Fruit fly (Drosophila melanogaster) whole organism, prepupa: ENCODE measurements around the gene Smr.

ENCODE experiments used
- CG10631 ChIP-seq: fragments of 200-800 bp; sonication (Bioruptor generic); optimal IDR thresholded peaks from 2 replicates; lab custom pipeline; 2016; ENCODE audit warnings: missing biosample characterization, missing genetic modification characterization
- CG10669 ChIP-seq: fragments of 200-800 bp; sonication (Bioruptor generic); optimal IDR thresholded peaks from 3 replicates; lab custom pipeline; 2018; ENCODE audit warnings: missing biosample characterization, mild to moderate bottlenecking, missing genetic modification characterization, moderate library complexity
- CG11294 ChIP-seq: fragments of 200-800 bp; sonication (Bioruptor generic); IDR thresholded peaks from 2 replicates; pipeline ENCODE4 v1.3.6; 2022; ENCODE audit warnings: missing biosample characterization, missing genetic modification characterization
- CG11762 ChIP-seq: fragments of 200-800 bp; sonication (Bioruptor generic); optimal IDR thresholded peaks from 3 replicates; lab custom pipeline; 2016; ENCODE audit warnings: missing biosample characterization, missing genetic modification characterization; ENCODE audit not compliant: insufficient read depth
- CG11902 ChIP-seq: fragments of 200-800 bp; sonication (Bioruptor generic); optimal IDR thresholded peaks from 3 replicates; lab custom pipeline; 2016; ENCODE audit warnings: missing biosample characterization, missing genetic modification characterization
- CG15336 ChIP-seq: fragments of 200-800 bp; sonication (Bioruptor generic); IDR thresholded peaks from 2 replicates; pipeline ENCODE4 v1.3.6; 2022; ENCODE audit warnings: missing biosample characterization, missing genetic modification characterization
- CG16779 ChIP-seq: fragments of 200-800 bp; sonication (Bioruptor generic); optimal IDR thresholded peaks from 3 replicates; lab custom pipeline; 2017; ENCODE audit warnings: missing biosample characterization, mild to moderate bottlenecking, missing genetic modification characterization
- CG31627 ChIP-seq: fragments of 200-800 bp; sonication (Bioruptor generic); optimal IDR thresholded peaks from 3 replicates; lab custom pipeline; 2016; ENCODE audit warnings: missing biosample characterization, missing genetic modification characterization
- CG6163 ChIP-seq: fragments of 200-800 bp; sonication (Bioruptor generic); IDR thresholded peaks from 3 replicates; pipeline ENCODE4 v1.3.6; 2022; ENCODE audit warnings: missing biosample characterization, missing genetic modification characterization
- CG6854 ChIP-seq: fragments of 200-800 bp; sonication (Bioruptor generic); optimal IDR thresholded peaks from 2 replicates; lab custom pipeline; 2017; ENCODE audit warnings: missing biosample characterization, mild to moderate bottlenecking, missing genetic modification characterization
- CG7368 ChIP-seq: fragments of 200-800 bp; sonication (Bioruptor generic); optimal IDR thresholded peaks from 3 replicates; lab custom pipeline; 2016; ENCODE audit warnings: missing biosample characterization, missing genetic modification characterization
- CG8119 ChIP-seq: fragments of 200-800 bp; sonication (Bioruptor generic); IDR thresholded peaks from 3 replicates; pipeline ENCODE4 v1.3.6; 2022; ENCODE audit warnings: missing biosample characterization, missing genetic modification characterization
- CG8632 ChIP-seq: fragments of 200-800 bp; sonication (Bioruptor generic); optimal IDR thresholded peaks from 3 replicates; lab custom pipeline; 2016; ENCODE audit warnings: missing biosample characterization, missing genetic modification characterization
- CG9139 ChIP-seq: fragments of 200-800 bp; sonication (Bioruptor generic); optimal IDR thresholded peaks from 3 replicates; lab custom pipeline; 2017; ENCODE audit warnings: missing biosample characterization, mild to moderate bottlenecking, missing genetic modification characterization
- Eip78C ChIP-seq: fragments of 200-800 bp; sonication (Bioruptor generic); peaks from one replicate; lab custom pipeline; 2016; ENCODE audit warnings: missing biosample characterization, missing genetic modification characterization
- Eip93F ChIP-seq: fragments of 200-800 bp; sonication (Bioruptor generic); optimal IDR thresholded peaks from 2 replicates; lab custom pipeline; 2016; ENCODE audit warnings: missing biosample characterization, mild to moderate bottlenecking, missing genetic modification characterization
- Ets21C ChIP-seq: fragments of 200-800 bp; sonication (Bioruptor generic); optimal IDR thresholded peaks from 3 replicates; lab custom pipeline; 2016; ENCODE audit warnings: missing biosample characterization, missing genetic modification characterization
- Ets96B ChIP-seq: fragments of 200-800 bp; optimal IDR thresholded peaks from 2 replicates; lab custom pipeline; 2019; ENCODE audit warnings: missing biosample characterization, mild to moderate bottlenecking, missing genetic modification characterization, moderate library complexity
- Hr39 ChIP-seq: fragments of 200-800 bp; sonication (Bioruptor generic); optimal IDR thresholded peaks from 2 replicates; lab custom pipeline; 2016; ENCODE audit warnings: missing biosample characterization, missing genetic modification characterization
- OdsH ChIP-seq: fragments of 200-800 bp; sonication (Bioruptor generic); optimal IDR thresholded peaks from 3 replicates; lab custom pipeline; 2016; ENCODE audit warnings: missing biosample characterization, missing genetic modification characterization
- Smox ChIP-seq: fragments of 200-800 bp; sonication (Bioruptor generic); optimal IDR thresholded peaks from 3 replicates; lab custom pipeline; 2016; ENCODE audit warnings: missing biosample characterization, missing genetic modification characterization
- Sox15 ChIP-seq: fragments of 200-800 bp; sonication (Bioruptor generic); optimal IDR thresholded peaks from 3 replicates; lab custom pipeline; 2016; ENCODE audit warnings: missing biosample characterization, missing genetic modification characterization
- cyc ChIP-seq: fragments of 200-800 bp; sonication (Bioruptor generic); optimal IDR thresholded peaks from 3 replicates; lab custom pipeline; 2016; ENCODE audit warnings: missing biosample characterization, missing genetic modification characterization
- dac ChIP-seq: fragments of 200-800 bp; sonication (Bioruptor generic); optimal IDR thresholded peaks from 2 replicates; lab custom pipeline; 2017; ENCODE audit warnings: missing biosample characterization, mild to moderate bottlenecking, missing genetic modification characterization
- dsx ChIP-seq: fragments of 200-800 bp; optimal IDR thresholded peaks from 3 replicates; lab custom pipeline; 2019; ENCODE audit warnings: missing biosample characterization, mild to moderate bottlenecking, missing genetic modification characterization, moderate library complexity; ENCODE audit not compliant: poor library complexity, severe bottlenecking
- esn ChIP-seq: fragments of 200-800 bp; sonication (Bioruptor generic); optimal IDR thresholded peaks from 2 replicates; lab custom pipeline; 2016; ENCODE audit warnings: missing biosample characterization, mild to moderate bottlenecking, missing genetic modification characterization, moderate library complexity
- fd85E ChIP-seq: fragments of 200-800 bp; sonication (Bioruptor generic); optimal IDR thresholded peaks from 3 replicates; lab custom pipeline; 2016; ENCODE audit warnings: missing biosample characterization, missing genetic modification characterization
- fkh ChIP-seq: fragments of 200-800 bp; sonication (Bioruptor generic); optimal IDR thresholded peaks from 3 replicates; lab custom pipeline; 2017; ENCODE audit warnings: missing biosample characterization, mild to moderate bottlenecking, missing genetic modification characterization, moderate library complexity
- pdm3 ChIP-seq: fragments of 200-800 bp; sonication (Bioruptor generic); optimal IDR thresholded peaks from 3 replicates; lab custom pipeline; 2016; ENCODE audit warnings: missing biosample characterization, missing genetic modification characterization
- spab ChIP-seq: fragments of 200-800 bp; sonication (Bioruptor generic); optimal IDR thresholded peaks from 2 replicates; lab custom pipeline; 2017; ENCODE audit warnings: missing biosample characterization, mild to moderate bottlenecking, missing genetic modification characterization, missing genetic modification reagents
- svp ChIP-seq: fragments of 200-800 bp; sonication (Bioruptor generic); peaks from one replicate; lab custom pipeline; 2016; ENCODE audit warnings: missing biosample characterization, missing genetic modification characterization

Smr gene

dm6 chrX:12766286-12766685 is 23.9 kb upstream of the Smr start (continued):
- TF ChIP-seq CG16779, result no peak
- TF ChIP-seq dac, result peak; percentile 28
- TF ChIP-seq CG11762 (GFP tag; lab: Kevin White, UChicago), result no peak
- TF ChIP-seq Smox (GFP tag; lab: Kevin White, UChicago), result peak; percentile 21
- peak; percentile 51 for TF ChIP-seq esn
- peak; percentile 11 for TF ChIP-seq CG9139 (GFP tag; lab: Kevin White, UChicago)
- no peak for TF ChIP-seq fkh
- TF ChIP-seq cyc (GFP tag; lab: Kevin White, UChicago), result no peak
- TF ChIP-seq CG6854 (GFP tag; lab: Kevin White, UChicago), result no peak
- TF ChIP-seq CG10631 (GFP tag; lab: Kevin White, UChicago), result peak; percentile 12
- peak; percentile 24 for TF ChIP-seq Hr39 (GFP tag; lab: Kevin White, UChicago)
- TF ChIP-seq CG11294, result no peak
- no peak for TF ChIP-seq Sox15 (GFP tag; lab: Kevin White, UChicago)
- no peak; the same call in 2 of the 3 replicates for TF ChIP-seq CG8119 (GFP tag; lab: Robert Waterston, UW)
- no peak for TF ChIP-seq Eip93F (GFP tag; lab: Kevin White, UChicago)
- peak; percentile 38 for TF ChIP-seq OdsH (GFP tag; lab: Kevin White, UChicago)
- TF ChIP-seq pdm3 (GFP tag; lab: Kevin White, UChicago), result peak; percentile 43
- TF ChIP-seq svp (GFP tag; lab: Kevin White, UChicago), result peak; percentile 57
- TF ChIP-seq CG31627 (GFP tag; lab: Kevin White, UChicago), result peak; percentile 33
- no peak for TF ChIP-seq CG11902 (GFP tag; lab: Kevin White, UChicago)
- TF ChIP-seq CG7368 (GFP tag; lab: Kevin White, UChicago), result no peak
- TF ChIP-seq dsx, result no peak
- TF ChIP-seq spab (GFP tag; lab: Kevin White, UChicago), result no peak
- TF ChIP-seq CG15336 (GFP tag; lab: Robert Waterston, UW), result no peak

dm6 chrX:12765736-12766135 is 23.3 kb upstream of the Smr start:
- TF ChIP-seq pdm3 (GFP tag; lab: Kevin White, UChicago) (no peak), Sox15 (GFP tag; lab: Kevin White, UChicago) (no peak), CG15336 (GFP tag; lab: Robert Waterston, UW) (0 out of 2 replicates have a peak, but pooled peaks have one; percentile 21)

- no peak for TF ChIP-seq CG10669
- TF ChIP-seq Eip78C (GFP tag; lab: Kevin White, UChicago), result peak; percentile 29
These were observed 22.7 kb upstream of the Smr start, which contains the start of gene Agpat1 for dm6 chrX:12765076-12765475. Agpat1 (plus strand) TSS chrX:12765266.

- TF ChIP-seq Ets21C, result no peak
- TF ChIP-seq CG6163 (GFP tag; lab: Robert Waterston, UW), result no peak
These were observed 22.2 kb upstream of the Smr start for dm6 chrX:12764640-12765039.

- peak; percentile 87 for TF ChIP-seq svp (GFP tag; lab: Kevin White, UChicago)
These were observed 21.5 kb upstream of the Smr start for dm6 chrX:12763904-12764303.

- TF ChIP-seq CG8632 (GFP tag; lab: Kevin White, UChicago), result no peak
- TF ChIP-seq OdsH (GFP tag; lab: Kevin White, UChicago), result no peak
- TF ChIP-seq fd85E (GFP tag; lab: Kevin White, UChicago), result no peak
- no peak for TF ChIP-seq Ets96B (tag; lab: Kevin White, UChicago)
- TF ChIP-seq esn, result no peak
- no peak for TF ChIP-seq CG11762 (GFP tag; lab: Kevin White, UChicago)
- TF ChIP-seq CG9139 (GFP tag; lab: Kevin White, UChicago), result no peak
- peak; percentile 5 for TF ChIP-seq Eip78C (GFP tag; lab: Kevin White, UChicago)
These were observed 21.0 kb upstream of the Smr start, which contains the start of gene pira for dm6 chrX:12763467-12763866. pira (minus strand) TSS chrX:12763611.
